Worm (Caenorhabditis elegans): ENCODE data around the gene rdl-1.

DNA sequence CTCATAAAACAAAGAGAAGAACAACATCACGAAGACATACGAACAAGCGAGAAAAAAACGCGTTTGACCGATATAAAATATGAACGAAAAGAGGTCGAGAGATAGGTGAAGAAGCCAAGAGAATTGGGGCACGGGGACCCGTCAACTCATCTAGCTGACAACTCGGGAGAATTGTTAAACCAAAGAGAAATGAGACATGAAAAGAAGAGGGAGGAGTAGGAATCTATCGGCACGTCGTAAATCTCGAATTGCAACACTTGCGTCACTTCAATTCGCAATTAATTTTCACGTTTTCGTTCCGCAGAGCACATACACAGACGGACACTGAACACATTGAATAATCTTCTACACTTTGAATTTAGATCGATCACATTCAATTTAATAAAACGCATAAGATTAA is 46.5 kb downstream of the rdl-1 start:
- no peak for TF ChIP-seq him-1 (tag; optimal IDR thresholded peaks at IDR 0.05)
- no peak for TF ChIP-seq W03F9.2 (tag; optimal IDR thresholded peaks at IDR 0.05)
- TF ChIP-seq dao-5 (tag; optimal IDR thresholded peaks at IDR 0.05): no peak

All from whole organism, L4/young adult.